Worm (Caenorhabditis elegans) whole organism, L4 larva: ENCODE measurements around the gene R13A1.3.

Source experiments
- F10B5.3 ChIP-seq: sonication (generic microtip); optimal IDR thresholded peaks from 2 replicates; lab custom pipeline; 2016; ENCODE audit warnings: mild to moderate bottlenecking, missing genetic modification characterization, missing compliant biosample characterization
- F26F4.8 ChIP-seq: fragments of 200-800 bp; sonication (Bioruptor generic); conservative IDR thresholded peaks from 2 replicates; pipeline ENCODE4 v1.3.6; 2022; ENCODE audit warnings: missing genetic modification characterization, missing compliant biosample characterization
- F37D6.2 ChIP-seq: sonication (generic microtip); optimal IDR thresholded peaks from 2 replicates; lab custom pipeline; 2016; ENCODE audit warnings: mild to moderate bottlenecking, missing genetic modification characterization, missing compliant biosample characterization
- Y48G9A.11 ChIP-seq: fragments of 200-800 bp; sonication (Bioruptor generic); IDR thresholded peaks from 2 replicates; pipeline ENCODE4 v1.3.6; 2022; ENCODE audit warnings: missing genetic modification reagents, missing genetic modification characterization, missing compliant biosample characterization
- ZK546.5 ChIP-seq, 2 experiments: sonication (generic microtip); optimal IDR thresholded peaks; 2 replicates each; lab custom pipeline; 2017; ENCODE audit warnings: missing biosample characterization in 2 of 2, missing genetic modification characterization in 2 of 2
- arid-1 ChIP-seq: fragments of 200-800 bp; sonication (Bioruptor generic); conservative IDR thresholded peaks from 2 replicates; pipeline ENCODE4 v1.3.6; 2022; ENCODE audit warnings: missing genetic modification reagents, missing genetic modification characterization, missing compliant biosample characterization
- ceh-20 ChIP-seq: fragments of 200-800 bp; sonication (Bioruptor generic); IDR thresholded peaks from 2 replicates; pipeline ENCODE4 v1.3.6; 2022; ENCODE audit warnings: missing genetic modification reagents, missing genetic modification characterization, missing compliant biosample characterization
- ceh-32 ChIP-seq: sonication (generic microtip); optimal IDR thresholded peaks from 2 replicates; lab custom pipeline; 2016; ENCODE audit warnings: mild to moderate bottlenecking, missing genetic modification characterization, missing compliant biosample characterization; ENCODE audit not compliant: poor library complexity
- ceh-44 ChIP-seq: fragments of 200-800 bp; sonication (Bioruptor generic); IDR thresholded peaks from 2 replicates; pipeline ENCODE4 v1.3.6; 2022; ENCODE audit warnings: missing genetic modification reagents, missing genetic modification characterization, missing compliant biosample characterization
- ceh-62 ChIP-seq: sonication (generic microtip); optimal IDR thresholded peaks from 2 replicates; lab custom pipeline; 2017; ENCODE audit warnings: missing biosample characterization, missing genetic modification characterization
- ces-1 ChIP-seq: fragments of 150-350 bp; sonication (generic microtip); optimal IDR thresholded peaks from 4 replicates; lab custom pipeline; 2014; ENCODE audit warnings: missing biosample characterization, missing genetic modification reagents, missing genetic modification characterization
- cey-2 ChIP-seq: sonication (generic microtip); optimal IDR thresholded peaks from 3 replicates; lab custom pipeline; 2017; ENCODE audit warnings: missing genetic modification characterization, mild to moderate bottlenecking, missing compliant biosample characterization, antibody characterized with exemption, borderline replicate concordance; ENCODE audit not compliant: insufficient read depth
- ctbp-1 ChIP-seq: fragments of 200-800 bp; sonication (Bioruptor generic); IDR thresholded peaks from 2 replicates; pipeline ENCODE4 v1.3.6; 2022; ENCODE audit warnings: missing genetic modification reagents, missing genetic modification characterization, missing compliant biosample characterization
- daf-16 ChIP-seq, 3 experiments: sonication (generic microtip); optimal IDR thresholded peaks; 2 replicates each; lab custom pipeline; 2016 to 2017; ENCODE audit warnings: missing genetic modification characterization in 3 of 3, missing genetic modification reagents in 3 of 3, mild to moderate bottlenecking in 2 of 3, missing compliant biosample characterization in 2 of 3, missing biosample characterization in 1 of 3, moderate library complexity in 1 of 3
- daf-19 ChIP-seq: fragments of 200-800 bp; sonication (Bioruptor generic); conservative IDR thresholded peaks from 2 replicates; pipeline ENCODE4 v1.3.6; 2022; ENCODE audit warnings: missing genetic modification characterization, missing compliant biosample characterization
- daf-8 ChIP-seq: fragments of 200-800 bp; sonication (Bioruptor generic); IDR thresholded peaks from 2 replicates; pipeline ENCODE4 v1.3.6; 2022; ENCODE audit warnings: missing genetic modification characterization, missing compliant biosample characterization
- dmd-6 ChIP-seq: fragments of 200-800 bp; sonication (Bioruptor generic); IDR thresholded peaks from 2 replicates; pipeline ENCODE4 v1.3.6; 2022; ENCODE audit warnings: missing genetic modification reagents, missing genetic modification characterization, missing compliant biosample characterization
- dmd-8 ChIP-seq: fragments of 200-800 bp; sonication (Bioruptor generic); IDR thresholded peaks from 2 replicates; pipeline ENCODE4 v1.3.6; 2022; ENCODE audit warnings: missing genetic modification characterization, missing compliant biosample characterization
- egl-27 ChIP-seq: sonication (generic microtip); optimal IDR thresholded peaks from 3 replicates; lab custom pipeline; 2017; ENCODE audit warnings: missing biosample characterization, missing genetic modification reagents, missing genetic modification characterization
- hif-1 ChIP-seq, 2 experiments: sonication (generic microtip); optimal IDR thresholded peaks; 2 replicates each; lab custom pipeline; 2016 to 2017; ENCODE audit warnings: missing compliant biosample characterization in 2 of 2, missing genetic modification characterization in 2 of 2, missing genetic modification reagents in 2 of 2, missing genotype in 2 of 2, mild to moderate bottlenecking in 1 of 2
- hlh-11 ChIP-seq: fragments of 200-800 bp; sonication (Bioruptor generic); optimal IDR thresholded peaks from 2 replicates; lab custom pipeline; 2018; ENCODE audit warnings: mild to moderate bottlenecking, missing genetic modification characterization, missing compliant biosample characterization
- jun-1 ChIP-seq: fragments of 150-350 bp; optimal IDR thresholded peaks from 2 replicates; lab custom pipeline; 2014; ENCODE audit warnings: missing biosample characterization, missing genetic modification reagents, missing genetic modification characterization
- lim-7 ChIP-seq: fragments of 200-800 bp; sonication (Bioruptor generic); IDR thresholded peaks from 2 replicates; pipeline ENCODE4 v1.3.6; 2022; ENCODE audit warnings: missing genetic modification characterization, missing compliant biosample characterization
- lin-13 ChIP-seq: fragments of 150-350 bp; optimal IDR thresholded peaks from 2 replicates; lab custom pipeline; 2014; ENCODE audit warnings: missing biosample characterization, missing genetic modification reagents, missing genetic modification characterization
- lin-15B ChIP-seq: fragments of 150-350 bp; sonication (generic microtip); optimal IDR thresholded peaks from 3 replicates; lab custom pipeline; 2014; ENCODE audit warnings: missing biosample characterization, missing genetic modification characterization
- lir-3 ChIP-seq: sonication (generic microtip); optimal IDR thresholded peaks from 2 replicates; lab custom pipeline; 2016; ENCODE audit warnings: mild to moderate bottlenecking, missing genetic modification characterization, missing compliant biosample characterization
- madf-5 ChIP-seq, 2 experiments: fragments of 200-800 bp; sonication (Bioruptor generic); IDR thresholded peaks; 2 replicates each; pipeline ENCODE4 v1.3.6; 2022; ENCODE audit warnings: missing compliant biosample characterization in 2 of 2, missing genetic modification characterization in 2 of 2
- mdt-29 ChIP-seq: fragments of 200-800 bp; sonication (Bioruptor generic); IDR thresholded peaks from 2 replicates; pipeline ENCODE4 v1.3.6; 2022; ENCODE audit warnings: missing genetic modification reagents, missing genetic modification characterization, missing compliant biosample characterization
- nhr-10 ChIP-seq: fragments of 150-350 bp; optimal IDR thresholded peaks from 2 replicates; lab custom pipeline; 2014; ENCODE audit warnings: missing biosample characterization, missing genetic modification characterization
- nhr-111 ChIP-seq: fragments of 200-800 bp; sonication (Bioruptor generic); optimal IDR thresholded peaks from 2 replicates; lab custom pipeline; 2018; ENCODE audit warnings: mild to moderate bottlenecking, missing genetic modification characterization, missing compliant biosample characterization
- nhr-237 ChIP-seq: sonication (generic microtip); optimal IDR thresholded peaks from 2 replicates; lab custom pipeline; 2017; ENCODE audit warnings: missing biosample characterization, missing genetic modification characterization
- nhr-25 ChIP-seq: sonication (generic microtip); optimal IDR thresholded peaks from 2 replicates; lab custom pipeline; 2017; ENCODE audit warnings: missing genetic modification characterization, mild to moderate bottlenecking, missing compliant biosample characterization, antibody characterized with exemption, moderate library complexity, borderline replicate concordance; ENCODE audit not compliant: insufficient read depth
- nhr-76 ChIP-seq: fragments of 150-350 bp; optimal IDR thresholded peaks from 2 replicates; lab custom pipeline; 2014; ENCODE audit warnings: missing biosample characterization, missing genetic modification characterization
- nhr-77 ChIP-seq: fragments of 150-350 bp; optimal IDR thresholded peaks from 2 replicates; lab custom pipeline; 2014; ENCODE audit warnings: missing biosample characterization, missing genetic modification characterization
- php-3 ChIP-seq: fragments of 200-800 bp; sonication (Bioruptor generic); IDR thresholded peaks from 2 replicates; pipeline ENCODE4 v1.3.6; 2022; ENCODE audit warnings: missing genetic modification reagents, missing genetic modification characterization, missing compliant biosample characterization
- pqm-1 ChIP-seq: sonication (generic microtip); optimal IDR thresholded peaks from 2 replicates; lab custom pipeline; 2017; ENCODE audit warnings: missing biosample characterization, missing genetic modification characterization
- rbr-2 ChIP-seq: sonication (generic microtip); optimal IDR thresholded peaks from 2 replicates; lab custom pipeline; 2016; ENCODE audit warnings: missing genotype, missing genetic modification characterization, missing compliant biosample characterization
- snpc-1.2 ChIP-seq: fragments of 200-800 bp; sonication (Bioruptor generic); IDR thresholded peaks from 2 replicates; pipeline ENCODE4 v1.3.6; 2022; ENCODE audit warnings: missing genetic modification reagents, missing genetic modification characterization, missing compliant biosample characterization
- snpc-4 ChIP-seq: fragments of 150-350 bp; optimal IDR thresholded peaks from 2 replicates; lab custom pipeline; 2014; ENCODE audit warnings: missing biosample characterization, missing genetic modification characterization
- spr-1 ChIP-seq: sonication (generic microtip); optimal IDR thresholded peaks from 2 replicates; lab custom pipeline; 2016; ENCODE audit warnings: mild to moderate bottlenecking, missing genetic modification characterization, missing compliant biosample characterization
- spr-3 ChIP-seq: fragments of 200-800 bp; sonication (Bioruptor generic); optimal IDR thresholded peaks from 2 replicates; lab custom pipeline; 2018; ENCODE audit warnings: mild to moderate bottlenecking, missing genetic modification characterization, missing compliant biosample characterization
- unc-130 ChIP-seq: sonication (generic microtip); optimal IDR thresholded peaks from 2 replicates; lab custom pipeline; 2016; ENCODE audit warnings: missing genetic modification reagents, missing genetic modification characterization, missing compliant biosample characterization
- vab-7 ChIP-seq: fragments of 200-800 bp; sonication (Bioruptor generic); IDR thresholded peaks from 2 replicates; pipeline ENCODE4 v1.3.6; 2022; ENCODE audit warnings: missing genetic modification reagents, missing genetic modification characterization, missing compliant biosample characterization
- zfp-2 ChIP-seq: sonication (generic microtip); optimal IDR thresholded peaks from 2 replicates; lab custom pipeline; 2016; ENCODE audit warnings: mild to moderate bottlenecking, missing genetic modification characterization, missing compliant biosample characterization
- zfp-3 ChIP-seq: fragments of 200-800 bp; sonication (Bioruptor generic); conservative IDR thresholded peaks from 2 replicates; pipeline ENCODE4 v1.3.6; 2022; ENCODE audit warnings: missing genetic modification reagents, missing genetic modification characterization, missing compliant biosample characterization
- zip-2 ChIP-seq: fragments of 150-350 bp; optimal IDR thresholded peaks from 2 replicates; lab custom pipeline; 2014; ENCODE audit warnings: missing biosample characterization, missing genetic modification characterization

The R13A1.3 gene

DNA sequence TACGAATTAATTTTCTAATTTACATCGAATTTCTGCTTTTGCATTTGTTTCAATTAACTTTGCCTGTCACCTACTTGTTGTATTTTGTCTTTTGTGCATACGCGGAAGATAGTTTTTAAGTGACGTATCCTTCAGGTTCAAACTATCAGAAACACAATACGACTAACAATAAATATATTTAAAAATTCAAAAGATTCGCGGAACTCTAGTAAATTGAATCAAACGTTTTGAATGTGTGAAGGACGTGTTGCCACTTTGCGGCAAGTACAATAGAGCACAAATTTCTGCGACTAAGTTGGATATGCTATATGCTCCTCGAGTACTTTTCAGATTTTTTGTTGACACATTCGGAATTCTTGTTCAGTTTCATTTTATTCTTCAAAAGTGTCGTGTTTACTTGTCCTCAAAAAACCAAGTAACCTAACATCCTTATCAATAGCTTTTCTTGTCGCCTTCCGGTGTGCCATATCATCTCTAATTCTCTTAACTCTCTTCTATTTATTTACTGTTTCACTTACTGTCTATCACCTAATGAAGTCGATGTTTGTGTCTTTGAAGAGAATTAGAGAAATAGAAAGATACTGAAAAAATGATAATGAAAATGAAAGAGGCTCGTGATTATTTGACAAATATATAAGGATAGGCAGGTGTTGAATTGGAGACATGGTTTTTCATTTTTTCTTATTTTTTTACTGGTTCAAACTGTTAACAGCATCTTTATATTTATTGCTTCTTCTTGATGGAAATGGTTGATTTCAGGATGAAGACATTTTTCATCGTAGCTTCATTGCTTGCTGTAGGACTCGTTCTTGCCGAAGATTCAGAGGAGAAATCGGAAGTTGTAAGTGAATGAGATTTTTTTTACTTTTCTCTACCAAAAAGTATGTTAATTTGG, 15.0 kb upstream of the R13A1.3 start, which contains the start of gene srlf-7 (continued):
- TF ChIP-seq arid-1 (GFP tag; lab: Robert Waterston, UW): no peak
- TF ChIP-seq mdt-29 (GFP tag; lab: Robert Waterston, UW): no peak
- no peak for TF ChIP-seq nhr-111
- peak; percentile 92 for TF ChIP-seq php-3 (GFP tag; lab: Robert Waterston, UW)
- no peak for TF ChIP-seq hif-1 (tag; optimal IDR thresholded peaks at IDR 0.05; lab: Kevin White, UChicago)
- TF ChIP-seq pqm-1: peak; percentile 97
- TF ChIP-seq ZK546.5 (tag; optimal IDR thresholded peaks at IDR 0.05; lab: Kevin White, UChicago): no peak
- TF ChIP-seq ceh-62 (tag; lab: Kevin White, UChicago): no peak
- TF ChIP-seq F37D6.2: no peak
- TF ChIP-seq lin-15B (tag; lab: Kevin White, UChicago): no peak
- no peak for TF ChIP-seq spr-1 (tag; lab: Kevin White, UChicago)
- no peak for TF ChIP-seq ctbp-1 (GFP tag; lab: Robert Waterston, UW)
- TF ChIP-seq vab-7: no peak
- no peak for TF ChIP-seq dmd-8 (GFP tag; lab: Robert Waterston, UW)
- TF ChIP-seq lin-13 (GFP tag; lab: Kevin White, UChicago): no peak
- no peak for TF ChIP-seq zfp-2 (tag; lab: Kevin White, UChicago)
- no peak for TF ChIP-seq daf-8 (GFP tag; lab: Robert Waterston, UW)
- TF ChIP-seq lir-3 (tag; lab: Kevin White, UChicago): no peak
- TF ChIP-seq zip-2 (tag; lab: Kevin White, UChicago): no peak
- no peak for TF ChIP-seq F10B5.3
- no peak for TF ChIP-seq spr-3 (GFP tag; lab: Kevin White, UChicago)
- peak; percentile 95 for TF ChIP-seq nhr-77 (tag; lab: Kevin White, UChicago)
- 0 out of 2 replicates have a peak, but pooled peaks have one; percentile 19 for TF ChIP-seq ceh-20 (GFP tag; lab: Robert Waterston, UW)

DNA sequence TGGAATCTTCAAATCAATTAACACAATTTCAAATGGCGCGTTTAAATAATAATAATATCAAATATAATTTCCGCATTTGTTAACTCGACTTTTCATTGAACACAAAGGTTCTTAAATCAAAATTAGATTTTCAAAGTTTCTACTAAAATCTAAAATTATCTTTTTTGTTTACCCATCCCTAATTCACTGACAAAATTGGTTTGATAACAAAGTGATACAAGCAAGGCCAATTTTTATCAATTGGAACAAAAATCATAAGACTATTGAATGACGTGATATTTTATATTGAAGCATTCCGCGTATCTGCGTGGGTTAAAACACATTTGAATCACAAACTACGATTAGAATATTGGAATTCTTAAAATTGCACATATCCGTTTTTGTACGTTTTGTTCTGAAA, 13.4 kb upstream of the R13A1.3 start:
- no peak for TF ChIP-seq nhr-76 (tag; lab: Kevin White, UChicago)
- no peak for TF ChIP-seq ces-1 (GFP tag; lab: Kevin White, UChicago)
- no peak for TF ChIP-seq jun-1 (tag; lab: Kevin White, UChicago)
- TF ChIP-seq nhr-10 (tag; lab: Kevin White, UChicago): peak; percentile 10
- no peak for TF ChIP-seq Y48G9A.11 (GFP tag; lab: Robert Waterston, UW)
- TF ChIP-seq lim-7 (GFP tag; lab: Robert Waterston, UW): no peak
- no peak for TF ChIP-seq nhr-237 (tag; lab: Kevin White, UChicago)
- no peak for TF ChIP-seq snpc-4 (tag; lab: Kevin White, UChicago)
- no peak for TF ChIP-seq snpc-1.2 (GFP tag; lab: Robert Waterston, UW)
- no peak for TF ChIP-seq spr-3 (GFP tag; lab: Kevin White, UChicago)
- peak; percentile 91 for TF ChIP-seq nhr-77 (tag; lab: Kevin White, UChicago)
- TF ChIP-seq dmd-6 (GFP tag; lab: Robert Waterston, UW): peak; percentile 89
- no peak for TF ChIP-seq ceh-32 (tag; lab: Kevin White, UChicago)
- TF ChIP-seq zfp-2 (tag; lab: Kevin White, UChicago): no peak
- no peak for TF ChIP-seq unc-130 (GFP tag; lab: Kevin White, UChicago)
- peak in 1 of 2 experiments; percentile 36 for TF ChIP-seq daf-16 (GFP tag; optimal IDR thresholded peaks at IDR 0.05; lab: Kevin White, UChicago)
- TF ChIP-seq daf-16 (tag; optimal IDR thresholded peaks at IDR 0.05; lab: Kevin White, UChicago): peak; percentile 91
- peak; percentile 81 for TF ChIP-seq hlh-11 (tag; lab: Kevin White, UChicago)
- TF ChIP-seq daf-8 (GFP tag; lab: Robert Waterston, UW): no peak
- no peak for TF ChIP-seq nhr-25 (tag; lab: Kevin White, UChicago)
- no peak for TF ChIP-seq hif-1 (tag; optimal IDR thresholded peaks at IDR 0.05; lab: Kevin White, UChicago)
- no peak for TF ChIP-seq lin-15B (tag; lab: Kevin White, UChicago)
- TF ChIP-seq cey-2 (tag; lab: Kevin White, UChicago): no peak
- TF ChIP-seq egl-27 (tag; lab: Kevin White, UChicago): no peak
- no peak for TF ChIP-seq ceh-44 (GFP tag; lab: Robert Waterston, UW)
- no peak for TF ChIP-seq zfp-3 (GFP tag; lab: Robert Waterston, UW)
- no peak for TF ChIP-seq rbr-2 (tag; lab: Kevin White, UChicago)
- TF ChIP-seq daf-19 (GFP tag; lab: Robert Waterston, UW): no peak
- TF ChIP-seq F26F4.8 (GFP tag; lab: Robert Waterston, UW): no peak
- no peak for TF ChIP-seq madf-5 (GFP tag; IDR thresholded peaks at IDR 0.05; lab: Robert Waterston, UW)
